Worm (Caenorhabditis elegans) whole organism, L3 larva: ENCODE measurements around the gene mfsd-6.

Experiments used
- R02D3.7 ChIP-seq: fragments of 150-350 bp; optimal IDR thresholded peaks from 2 replicates; lab custom pipeline; 2014; ENCODE audit warnings: missing biosample characterization, missing genetic modification characterization
- ZK546.5 ChIP-seq: sonication (generic microtip); optimal IDR thresholded peaks from 2 replicates; lab custom pipeline; 2017; ENCODE audit warnings: missing biosample characterization, missing genetic modification characterization
- aly-2 ChIP-seq: fragments of 150-350 bp; optimal IDR thresholded peaks from 2 replicates; lab custom pipeline; 2014; ENCODE audit warnings: missing biosample characterization, missing genetic modification characterization
- ama-1 ChIP-seq: fragments of 150-350 bp; optimal IDR thresholded peaks from 2 replicates; lab custom pipeline; 2018
- ceh-16 ChIP-seq: sonication (generic microtip); optimal IDR thresholded peaks from 2 replicates; lab custom pipeline; 2017; ENCODE audit warnings: missing biosample characterization, missing genetic modification characterization
- ceh-28 ChIP-seq: fragments of 150-350 bp; optimal IDR thresholded peaks from 2 replicates; lab custom pipeline; 2014; ENCODE audit warnings: missing biosample characterization, missing genetic modification reagents, missing genetic modification characterization
- ceh-82 ChIP-seq: fragments of 150-350 bp; optimal IDR thresholded peaks from 2 replicates; lab custom pipeline; 2014; ENCODE audit warnings: missing biosample characterization, missing genetic modification characterization
- ceh-9 ChIP-seq: sonication (generic microtip); optimal IDR thresholded peaks from 2 replicates; lab custom pipeline; 2018; ENCODE audit warnings: missing biosample characterization, missing genetic modification characterization
- daf-12 ChIP-seq: fragments of 150-350 bp; optimal IDR thresholded peaks from 2 replicates; lab custom pipeline; 2014; ENCODE audit warnings: missing biosample characterization, missing genetic modification reagents, missing genetic modification characterization
- egl-27 ChIP-seq: sonication (generic microtip); optimal IDR thresholded peaks from 4 replicates; lab custom pipeline; 2017; ENCODE audit warnings: missing biosample characterization, missing genetic modification reagents, missing genetic modification characterization
- egl-5 ChIP-seq: fragments of 150-350 bp; optimal IDR thresholded peaks from 2 replicates; lab custom pipeline; 2017; ENCODE audit warnings: missing biosample characterization, missing genetic modification reagents, missing genetic modification characterization, inconsistent platforms
- elt-1 ChIP-seq: fragments of 150-350 bp; optimal IDR thresholded peaks from 2 replicates; lab custom pipeline; 2014; ENCODE audit warnings: missing biosample characterization, missing genetic modification characterization
- elt-2 ChIP-seq: sonication (generic microtip); optimal IDR thresholded peaks from 2 replicates; lab custom pipeline; 2016; ENCODE audit warnings: missing genetic modification reagents, mild to moderate bottlenecking, missing genetic modification characterization, missing compliant biosample characterization
- elt-3 ChIP-seq, 3 experiments: fragments of 150-350 bp in 1 of 3; sonication (generic microtip) in 2 of 3; optimal IDR thresholded peaks; 2 replicates in 2 of 3; 4 replicates in 1 of 3; lab custom pipeline; 2014 to 2017; ENCODE audit warnings: missing biosample characterization in 3 of 3, missing genetic modification characterization in 3 of 3
- eor-1 ChIP-seq, 2 experiments: fragments of 150-350 bp; optimal IDR thresholded peaks; 2 replicates each; lab custom pipeline; 2014 to 2018; ENCODE audit warnings: missing biosample characterization in 2 of 2, missing genetic modification characterization in 2 of 2
- fkh-10 ChIP-seq: sonication (generic microtip); optimal IDR thresholded peaks from 2 replicates; lab custom pipeline; 2017; ENCODE audit warnings: missing biosample characterization, missing genetic modification reagents, missing genetic modification characterization
- fkh-2 ChIP-seq: fragments of 150-350 bp; optimal IDR thresholded peaks from 2 replicates; lab custom pipeline; 2014; ENCODE audit warnings: missing biosample characterization, missing genetic modification reagents, missing genetic modification characterization
- fos-1 ChIP-seq: fragments of 150-350 bp; optimal IDR thresholded peaks from 2 replicates; lab custom pipeline; 2014; ENCODE audit warnings: missing biosample characterization, missing genetic modification characterization
- hmg-11 ChIP-seq: sonication (generic microtip); optimal IDR thresholded peaks from 2 replicates; lab custom pipeline; 2016; ENCODE audit warnings: missing genetic modification characterization, missing compliant biosample characterization
- jun-1 ChIP-seq: fragments of 150-350 bp; optimal IDR thresholded peaks from 2 replicates; lab custom pipeline; 2014; ENCODE audit warnings: missing biosample characterization, missing genetic modification reagents, missing genetic modification characterization
- lin-15B ChIP-seq: fragments of 150-350 bp; optimal IDR thresholded peaks from 2 replicates; lab custom pipeline; 2014; ENCODE audit warnings: missing biosample characterization, missing genetic modification characterization
- lin-39 ChIP-seq: fragments of 150-350 bp; optimal IDR thresholded peaks from 2 replicates; lab custom pipeline; 2018; ENCODE audit warnings: missing biosample characterization, missing genetic modification reagents, missing genetic modification characterization
- lsy-12 ChIP-seq: sonication (generic microtip); optimal IDR thresholded peaks from 2 replicates; lab custom pipeline; 2016; ENCODE audit warnings: mild to moderate bottlenecking, missing genetic modification characterization, missing compliant biosample characterization
- mdl-1 ChIP-seq: fragments of 150-350 bp; optimal IDR thresholded peaks from 2 replicates; lab custom pipeline; 2014; ENCODE audit warnings: missing biosample characterization, missing genetic modification characterization
- mml-1 ChIP-seq: fragments of 150-350 bp; sonication (generic microtip); optimal IDR thresholded peaks from 3 replicates; lab custom pipeline; 2014; ENCODE audit warnings: missing biosample characterization, missing genetic modification characterization
- nfya-1 ChIP-seq: sonication (generic microtip); optimal IDR thresholded peaks from 2 replicates; lab custom pipeline; 2017; ENCODE audit warnings: missing genetic modification characterization, mild to moderate bottlenecking, missing compliant biosample characterization, antibody characterized with exemption, moderate library complexity; ENCODE audit not compliant: insufficient read depth
- nhr-11 ChIP-seq: fragments of 150-350 bp; optimal IDR thresholded peaks from 2 replicates; lab custom pipeline; 2014; ENCODE audit warnings: missing biosample characterization, missing genetic modification characterization
- nhr-12 ChIP-seq: fragments of 150-350 bp; optimal IDR thresholded peaks from 2 replicates; lab custom pipeline; 2014; ENCODE audit warnings: missing biosample characterization, missing genetic modification characterization
- nhr-23 ChIP-seq: fragments of 150-350 bp; optimal IDR thresholded peaks from 2 replicates; lab custom pipeline; 2014; ENCODE audit warnings: missing biosample characterization, missing genetic modification reagents, missing genetic modification characterization
- nhr-237 ChIP-seq: fragments of 150-350 bp; optimal IDR thresholded peaks from 2 replicates; lab custom pipeline; 2014; ENCODE audit warnings: missing biosample characterization, missing genetic modification characterization
- nhr-25 ChIP-seq: sonication (generic microtip); optimal IDR thresholded peaks from 2 replicates; lab custom pipeline; 2017; ENCODE audit warnings: missing biosample characterization, missing genetic modification characterization
- nhr-28 ChIP-seq: fragments of 150-350 bp; optimal IDR thresholded peaks from 2 replicates; lab custom pipeline; 2014; ENCODE audit warnings: missing biosample characterization, missing genetic modification characterization
- nhr-43 ChIP-seq: sonication (generic microtip); optimal IDR thresholded peaks from 2 replicates; lab custom pipeline; 2016; ENCODE audit warnings: mild to moderate bottlenecking, missing genetic modification characterization, missing compliant biosample characterization; ENCODE audit not compliant: poor library complexity, severe bottlenecking
- nhr-67 ChIP-seq: fragments of 150-350 bp; optimal IDR thresholded peaks from 2 replicates; lab custom pipeline; 2014; ENCODE audit warnings: missing biosample characterization, missing genetic modification characterization
- nhr-76 ChIP-seq: fragments of 150-350 bp; sonication (generic microtip); optimal IDR thresholded peaks from 5 replicates; lab custom pipeline; 2014; ENCODE audit warnings: missing biosample characterization, missing genetic modification characterization
- nhr-77 ChIP-seq: fragments of 150-350 bp; optimal IDR thresholded peaks from 2 replicates; lab custom pipeline; 2014; ENCODE audit warnings: missing biosample characterization, missing genetic modification characterization
- pha-4 ChIP-seq: fragments of 150-350 bp; optimal IDR thresholded peaks from 2 replicates; lab custom pipeline; 2014; ENCODE audit warnings: missing biosample characterization, missing genetic modification reagents, missing genetic modification characterization
- pqm-1 ChIP-seq: fragments of 150-350 bp; optimal IDR thresholded peaks from 2 replicates; lab custom pipeline; 2017; ENCODE audit warnings: missing biosample characterization, missing genetic modification characterization, inconsistent platforms
- sea-2 ChIP-seq: fragments of 150-350 bp; sonication (generic microtip); optimal IDR thresholded peaks from 4 replicates; lab custom pipeline; 2014; ENCODE audit warnings: missing biosample characterization, missing genetic modification reagents, missing genetic modification characterization
- skn-1 ChIP-seq: fragments of 150-350 bp; optimal IDR thresholded peaks from 2 replicates; lab custom pipeline; 2014; ENCODE audit warnings: missing biosample characterization, missing genetic modification characterization
- snpc-4 ChIP-seq: fragments of 150-350 bp; optimal IDR thresholded peaks from 2 replicates; lab custom pipeline; 2014; ENCODE audit warnings: missing biosample characterization, missing genetic modification characterization
- tbx-2 ChIP-seq: sonication (generic microtip); optimal IDR thresholded peaks from 2 replicates; lab custom pipeline; 2016; ENCODE audit warnings: mild to moderate bottlenecking, missing genetic modification characterization, missing compliant biosample characterization
- unc-39 ChIP-seq: sonication (generic microtip); optimal IDR thresholded peaks from 4 replicates; lab custom pipeline; 2017; ENCODE audit warnings: missing biosample characterization, missing genetic modification characterization
- unc-62 ChIP-seq: fragments of 150-350 bp; sonication (generic microtip); optimal IDR thresholded peaks from 4 replicates; lab custom pipeline; 2014; ENCODE audit warnings: missing biosample characterization, missing genetic modification reagents, missing genetic modification characterization
- zag-1 ChIP-seq: fragments of 150-350 bp; optimal IDR thresholded peaks from 2 replicates; lab custom pipeline; 2014; ENCODE audit warnings: missing biosample characterization, missing genetic modification characterization
- ztf-11 ChIP-seq: fragments of 150-350 bp; optimal IDR thresholded peaks from 2 replicates; lab custom pipeline; 2014; ENCODE audit warnings: missing biosample characterization, missing genetic modification characterization
- ztf-4 ChIP-seq: fragments of 150-350 bp; optimal IDR thresholded peaks from 2 replicates; lab custom pipeline; 2014; ENCODE audit warnings: missing biosample characterization, missing genetic modification characterization

mfsd-6 gene

DNA sequence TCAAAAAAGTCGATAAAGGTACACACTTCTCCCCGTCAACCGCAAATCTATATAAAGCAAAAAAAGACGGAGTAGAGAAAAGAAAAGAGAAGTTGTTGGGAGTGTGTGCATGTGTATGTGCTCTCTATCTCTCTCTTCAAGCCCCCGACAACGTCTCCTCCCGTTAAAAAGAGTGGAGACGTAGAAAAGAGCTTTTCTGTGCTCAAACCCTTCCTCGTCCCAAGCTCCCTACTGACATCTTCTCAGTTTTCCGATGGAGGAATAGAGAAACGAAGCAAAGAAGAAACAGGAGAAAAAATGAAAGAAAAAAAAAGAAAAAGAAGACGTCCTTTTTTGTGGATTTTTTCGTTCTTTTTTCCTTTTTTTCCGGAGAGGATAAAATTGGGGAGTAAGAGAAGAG is 1.4 kb upstream of the mfsd-6 start:
- TF ChIP-seq hmg-11 (tag; lab: Kevin White, UChicago) (peak; percentile 63), snpc-4 (tag; lab: Kevin White, UChicago) (peak; percentile 17), egl-27 (tag; lab: Kevin White, UChicago) (no peak), nfya-1 (peak; percentile 69), lin-39 (tag; lab: Kevin White, UChicago) (peak; percentile 63), nhr-76 (tag; lab: Kevin White, UChicago) (no peak), fkh-10 (GFP tag; lab: Kevin White, UChicago) (peak; percentile 85)

DNA sequence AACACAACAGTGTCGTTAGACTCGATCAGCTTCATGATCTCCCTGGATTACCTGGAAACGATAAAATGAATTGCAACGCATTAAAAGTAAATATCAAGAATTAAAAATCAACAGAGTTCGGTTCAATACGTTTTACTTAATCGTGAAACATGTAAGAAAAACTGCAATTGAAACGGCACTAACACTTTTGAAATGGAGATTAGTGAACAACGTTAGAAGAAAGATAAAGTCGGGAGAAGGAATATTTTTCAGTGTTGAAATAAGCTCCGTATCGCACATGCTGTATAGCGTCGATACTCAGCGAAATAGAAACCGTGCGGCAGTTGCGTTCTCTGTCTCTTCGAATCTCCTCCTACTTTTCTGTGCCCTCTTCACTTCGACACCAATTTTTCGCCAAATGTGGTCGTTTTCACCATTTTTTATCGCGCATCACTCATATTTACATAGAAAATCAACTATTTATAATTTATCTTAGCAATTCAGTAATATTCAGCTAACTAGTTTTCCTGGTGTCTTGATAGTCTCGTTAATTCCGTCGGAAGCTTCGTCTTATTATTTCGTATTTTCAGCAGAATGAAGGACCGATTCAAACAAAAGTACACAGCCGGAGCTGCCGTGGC is 6.3 kb downstream of the mfsd-6 start, which contains the start of the genes rpl-9 and lpd-7:
TSS of gene rpl-9 (minus strand) at position 51 of the 620 bp plus-strand sequence.
TSS of gene lpd-7 (plus strand) at position 570 of the 620 bp plus-strand sequence.
- TF ChIP-seq tbx-2 (no peak), unc-39 (no peak), zag-1 (tag; lab: Kevin White, UChicago) (no peak), ceh-82 (tag; lab: Kevin White, UChicago) (no peak), ceh-9 (tag; lab: Kevin White, UChicago) (no peak), unc-62 (GFP tag; lab: Kevin White, UChicago) (no peak), pqm-1 (tag; lab: Kevin White, UChicago) (peak; percentile 61), elt-3 (tag; optimal IDR thresholded peaks at IDR 0.05; lab: Kevin White, UChicago) (no peak), jun-1 (tag; lab: Kevin White, UChicago) (no peak), egl-27 (tag; lab: Kevin White, UChicago) (no peak), fkh-2 (no peak), daf-12 (tag; lab: Kevin White, UChicago) (no peak), nhr-43 (peak; percentile 71), ztf-11 (tag; lab: Kevin White, UChicago) (no peak), egl-5 (tag; lab: Kevin White, UChicago) (peak; percentile 7), mdl-1 (tag; lab: Kevin White, UChicago) (no peak), nhr-76 (tag; lab: Kevin White, UChicago) (no peak), elt-1 (tag; lab: Kevin White, UChicago) (peak; percentile 38), ceh-28 (peak; percentile 32), ama-1 (lab: Kevin White, UChicago) (peak; percentile 57), nhr-11 (tag; lab: Kevin White, UChicago) (peak; percentile 40), skn-1 (tag; lab: Kevin White, UChicago) (peak; percentile 50), lin-15B (peak; percentile 84), R02D3.7 (tag; lab: Kevin White, UChicago) (peak; percentile 65), lin-39 (tag; lab: Kevin White, UChicago) (peak; percentile 94), eor-1 (tag; optimal IDR thresholded peaks at IDR 0.05; lab: Kevin White, UChicago) (no peak), snpc-4 (tag; lab: Kevin White, UChicago) (peak; percentile 55), aly-2 (tag; lab: Kevin White, UChicago) (no peak), mml-1 (no peak), nfya-1 (peak; percentile 93), nhr-28 (no peak), sea-2 (GFP tag; lab: Kevin White, UChicago) (no peak), nhr-23 (tag; lab: Kevin White, UChicago) (peak; percentile 91), lsy-12 (peak; percentile 62), nhr-237 (tag; lab: Kevin White, UChicago) (no peak), hmg-11 (tag; lab: Kevin White, UChicago) (peak; percentile 78), nhr-67 (tag; lab: Kevin White, UChicago) (no peak), ZK546.5 (tag; lab: Kevin White, UChicago) (no peak), nhr-12 (tag; lab: Kevin White, UChicago) (no peak), ztf-4 (tag; lab: Kevin White, UChicago) (no peak), fkh-10 (GFP tag; lab: Kevin White, UChicago) (peak; percentile 11), fos-1 (no peak), nhr-25 (tag; lab: Kevin White, UChicago) (peak; percentile 96), elt-2 (tag; lab: Kevin White, UChicago) (peak; percentile 53), ceh-16 (tag; lab: Kevin White, UChicago) (no peak), nhr-77 (no peak), pha-4 (peak; percentile 91)
- TF ChIP-seq, all 47 proteins: peak for 20
